Worm (Caenorhabditis elegans) whole organism, late embryonic: ENCODE results near the gene pfas-1.

Experiments
- C38D4.7 ChIP-seq: fragments of 200-800 bp; sonication (Bioruptor generic); optimal IDR thresholded peaks from 2 replicates; lab custom pipeline; 2018; ENCODE audit warnings: mild to moderate bottlenecking, missing genetic modification characterization, moderate library complexity, missing compliant biosample characterization
- F13H6.1 ChIP-seq: sonication (generic microtip); optimal IDR thresholded peaks from 2 replicates; lab custom pipeline; 2016; ENCODE audit warnings: missing genetic modification characterization, missing compliant biosample characterization
- K02D7.2 ChIP-seq: sonication (generic microtip); optimal IDR thresholded peaks from 2 replicates; lab custom pipeline; 2017; ENCODE audit warnings: mild to moderate bottlenecking, missing genetic modification characterization, missing compliant biosample characterization
- Y22D7AL.16 ChIP-seq: sonication (generic microtip); optimal IDR thresholded peaks from 2 replicates; lab custom pipeline; 2016; ENCODE audit warnings: missing genetic modification characterization, missing compliant biosample characterization
- ahr-1 ChIP-seq: sonication (generic microtip); optimal IDR thresholded peaks from 2 replicates; lab custom pipeline; 2016; ENCODE audit warnings: missing genetic modification characterization, missing compliant biosample characterization
- ceh-18 ChIP-seq: sonication (generic microtip); optimal IDR thresholded peaks from 2 replicates; lab custom pipeline; 2016; ENCODE audit warnings: missing genetic modification characterization, missing compliant biosample characterization
- ceh-24 ChIP-seq: sonication (generic microtip); optimal IDR thresholded peaks from 2 replicates; lab custom pipeline; 2016; ENCODE audit warnings: mild to moderate bottlenecking, missing genetic modification characterization, missing compliant biosample characterization
- ceh-31 ChIP-seq: sonication (generic microtip); optimal IDR thresholded peaks from 2 replicates; lab custom pipeline; 2016; ENCODE audit warnings: missing genetic modification characterization, missing compliant biosample characterization
- ceh-34 ChIP-seq: sonication (generic microtip); optimal IDR thresholded peaks from 2 replicates; lab custom pipeline; 2016; ENCODE audit warnings: mild to moderate bottlenecking, missing genetic modification characterization, missing compliant biosample characterization
- ceh-48 ChIP-seq: sonication (generic microtip); optimal IDR thresholded peaks from 2 replicates; lab custom pipeline; 2016; ENCODE audit warnings: missing genetic modification characterization, inconsistent platforms, missing compliant biosample characterization
- ceh-6 ChIP-seq: fragments of 200-800 bp; sonication (Bioruptor generic); optimal IDR thresholded peaks from 2 replicates; lab custom pipeline; 2018; ENCODE audit warnings: mild to moderate bottlenecking, missing genetic modification characterization, missing compliant biosample characterization
- che-1 ChIP-seq: sonication (generic microtip); optimal IDR thresholded peaks from 2 replicates; lab custom pipeline; 2016; ENCODE audit warnings: mild to moderate bottlenecking, missing genetic modification characterization, missing compliant biosample characterization
- dmd-4 ChIP-seq: sonication (generic microtip); optimal IDR thresholded peaks from 2 replicates; lab custom pipeline; 2016; ENCODE audit warnings: borderline replicate concordance, missing genetic modification characterization, missing compliant biosample characterization
- elt-2 ChIP-seq: sonication (generic microtip); optimal IDR thresholded peaks from 2 replicates; lab custom pipeline; 2016; ENCODE audit warnings: missing genetic modification reagents, missing genetic modification characterization, missing compliant biosample characterization
- elt-4 ChIP-seq: sonication (generic microtip); optimal IDR thresholded peaks from 2 replicates; lab custom pipeline; 2016; ENCODE audit warnings: missing genetic modification characterization, missing compliant biosample characterization
- ets-4 ChIP-seq: sonication (generic microtip); optimal IDR thresholded peaks from 2 replicates; lab custom pipeline; 2016; ENCODE audit warnings: missing genetic modification characterization, missing compliant biosample characterization
- fax-1 ChIP-seq: sonication (generic microtip); optimal IDR thresholded peaks from 2 replicates; lab custom pipeline; 2016; ENCODE audit warnings: missing genotype, missing genetic modification characterization, missing compliant biosample characterization
- hlh-13 ChIP-seq: fragments of 200-800 bp; sonication (Bioruptor generic); optimal IDR thresholded peaks from 2 replicates; lab custom pipeline; 2018; ENCODE audit warnings: mild to moderate bottlenecking, missing genetic modification characterization, missing compliant biosample characterization
- hlh-15 ChIP-seq: sonication (generic microtip); optimal IDR thresholded peaks from 2 replicates; lab custom pipeline; 2016; ENCODE audit warnings: missing genetic modification characterization, missing compliant biosample characterization
- hlh-30 ChIP-seq: sonication (generic microtip); optimal IDR thresholded peaks from 2 replicates; lab custom pipeline; 2017; ENCODE audit warnings: antibody characterized with exemption, missing genetic modification characterization, missing compliant biosample characterization; ENCODE audit not compliant: insufficient read depth
- hlh-6 ChIP-seq: sonication (generic microtip); optimal IDR thresholded peaks from 2 replicates; lab custom pipeline; 2016; ENCODE audit warnings: missing genotype, missing genetic modification characterization, missing compliant biosample characterization
- lim-6 ChIP-seq: sonication (generic microtip); optimal IDR thresholded peaks from 2 replicates; lab custom pipeline; 2016; ENCODE audit warnings: missing genetic modification characterization, missing compliant biosample characterization
- nfya-1 ChIP-seq: sonication (generic microtip); optimal IDR thresholded peaks from 2 replicates; lab custom pipeline; 2017; ENCODE audit warnings: missing genetic modification characterization, mild to moderate bottlenecking, missing compliant biosample characterization, antibody characterized with exemption, moderate library complexity
- nhr-232 ChIP-seq: sonication (generic microtip); optimal IDR thresholded peaks from 2 replicates; lab custom pipeline; 2016; ENCODE audit warnings: missing genetic modification characterization, missing compliant biosample characterization
- odd-2 ChIP-seq: sonication (generic microtip); optimal IDR thresholded peaks from 2 replicates; lab custom pipeline; 2017; ENCODE audit warnings: antibody characterized with exemption, mild to moderate bottlenecking, missing genetic modification characterization, missing compliant biosample characterization
- pat-9 ChIP-seq: fragments of 200-800 bp; sonication (Bioruptor generic); optimal IDR thresholded peaks from 2 replicates; lab custom pipeline; 2018; ENCODE audit warnings: mild to moderate bottlenecking, missing genetic modification characterization, moderate library complexity, missing compliant biosample characterization
- pax-1 ChIP-seq: fragments of 150-350 bp; optimal IDR thresholded peaks from 2 replicates; lab custom pipeline; 2014; ENCODE audit warnings: missing biosample characterization, missing genetic modification characterization
- pqm-1 ChIP-seq: sonication (generic microtip); optimal IDR thresholded peaks from 2 replicates; lab custom pipeline; 2016; ENCODE audit warnings: missing genetic modification characterization, missing compliant biosample characterization
- pros-1 ChIP-seq: fragments of 150-350 bp; optimal IDR thresholded peaks from 2 replicates; lab custom pipeline; 2014; ENCODE audit warnings: missing biosample characterization, missing genetic modification reagents, missing genetic modification characterization
- ref-2 ChIP-seq: sonication (generic microtip); optimal IDR thresholded peaks from 2 replicates; lab custom pipeline; 2016; ENCODE audit warnings: missing genetic modification characterization, missing compliant biosample characterization
- syd-9 ChIP-seq: sonication (generic microtip); optimal IDR thresholded peaks from 2 replicates; lab custom pipeline; 2016; ENCODE audit warnings: mild to moderate bottlenecking, missing genetic modification characterization, moderate library complexity, missing compliant biosample characterization
- unc-3 ChIP-seq, 2 experiments: fragments of 200-800 bp in 1 of 2; sonication (Bioruptor generic) in 1 of 2; sonication (generic microtip) in 1 of 2; conservative IDR thresholded peaks in 1 of 2; optimal IDR thresholded peaks in 1 of 2; 2 replicates each; pipeline versions ENCODE4 v1.3.6 to Lab custom; 2016 to 2022; ENCODE audit warnings: missing compliant biosample characterization in 2 of 2, missing genetic modification characterization in 2 of 2, missing genetic modification reagents in 1 of 2
- unc-42 ChIP-seq: sonication (generic microtip); optimal IDR thresholded peaks from 2 replicates; lab custom pipeline; 2016; ENCODE audit warnings: missing genotype, missing genetic modification characterization, missing compliant biosample characterization
- unc-55 ChIP-seq: sonication (generic microtip); optimal IDR thresholded peaks from 2 replicates; lab custom pipeline; 2017; ENCODE audit warnings: missing biosample characterization, missing genetic modification reagents, missing genetic modification characterization

Gene pfas-1

ce11 chrIII:4659426-4659825 is 16.3 kb upstream of the pfas-1 start:
- TF ChIP-seq pax-1 (tag; lab: Kevin White, UChicago): no peak
- no peak for TF ChIP-seq C38D4.7 (GFP tag; lab: Kevin White, UChicago)
- TF ChIP-seq lim-6 (tag; lab: Kevin White, UChicago): no peak
- TF ChIP-seq K02D7.2 (tag; lab: Kevin White, UChicago): no peak
- no peak for TF ChIP-seq che-1
- TF ChIP-seq F13H6.1: no peak
- TF ChIP-seq pros-1 (tag; lab: Kevin White, UChicago): no peak
- no peak for TF ChIP-seq unc-55 (GFP tag; lab: Kevin White, UChicago)
- TF ChIP-seq ceh-34: no peak
- TF ChIP-seq ceh-31: no peak
- TF ChIP-seq syd-9 (tag; lab: Kevin White, UChicago): no peak
- TF ChIP-seq hlh-15 (tag; lab: Kevin White, UChicago): no peak
- TF ChIP-seq nhr-232 (tag; lab: Kevin White, UChicago): no peak
- no peak for TF ChIP-seq hlh-13
- TF ChIP-seq pqm-1: no peak
- no peak for TF ChIP-seq Y22D7AL.16
- no peak for TF ChIP-seq ceh-18
- no peak for TF ChIP-seq odd-2 (tag; lab: Kevin White, UChicago)

ce11 chrIII:4658384-4658844 is 15.3 kb upstream of the pfas-1 start, which contains the start of gene cdka-1:
Gene cdka-1 (plus strand): TSS chrIII:4658794.
- TF ChIP-seq nhr-232 (tag; lab: Kevin White, UChicago): no peak
- TF ChIP-seq elt-2 (tag; lab: Kevin White, UChicago): no peak
- no peak for TF ChIP-seq hlh-6 (tag; lab: Kevin White, UChicago)
- TF ChIP-seq pat-9 (tag; lab: Kevin White, UChicago): no peak
- no peak for TF ChIP-seq hlh-30 (tag; lab: Kevin White, UChicago)
- no peak for TF ChIP-seq dmd-4 (tag; lab: Kevin White, UChicago)
- no peak for TF ChIP-seq ets-4 (tag; lab: Kevin White, UChicago)
- TF ChIP-seq Y22D7AL.16: no peak
- no peak for TF ChIP-seq unc-55 (GFP tag; lab: Kevin White, UChicago)
- TF ChIP-seq unc-3 (GFP tag; conservative IDR thresholded peaks at IDR 0.05; lab: Robert Waterston, UW): no peak
- TF ChIP-seq unc-3 (tag; optimal IDR thresholded peaks at IDR 0.05; lab: Kevin White, UChicago): no peak
- TF ChIP-seq elt-4 (tag; lab: Kevin White, UChicago): no peak
- no peak for TF ChIP-seq ceh-48 (tag; lab: Kevin White, UChicago)
- no peak for TF ChIP-seq ref-2
- no peak for TF ChIP-seq ceh-24 (tag; lab: Kevin White, UChicago)
- no peak for TF ChIP-seq fax-1 (tag; lab: Kevin White, UChicago)
- no peak for TF ChIP-seq syd-9 (tag; lab: Kevin White, UChicago)
- TF ChIP-seq nfya-1 (tag; lab: Kevin White, UChicago): no peak
- TF ChIP-seq hlh-15 (tag; lab: Kevin White, UChicago): no peak
- no peak for TF ChIP-seq ahr-1 (tag; lab: Kevin White, UChicago)
- TF ChIP-seq che-1: no peak

- TF ChIP-seq C38D4.7 (GFP tag; lab: Kevin White, UChicago): no peak
- TF ChIP-seq ceh-34: no peak
- TF ChIP-seq unc-42 (tag; lab: Kevin White, UChicago): peak; percentile 56
Observed at ce11 chrIII:4657386-4657785, 14.3 kb upstream of the pfas-1 start.

ce11 chrIII:4656415-4656814 is 13.3 kb upstream of the pfas-1 start:
- TF ChIP-seq lim-6 (tag; lab: Kevin White, UChicago): peak; percentile 9
- TF ChIP-seq ceh-48 (tag; lab: Kevin White, UChicago): peak; percentile 79
- TF ChIP-seq ceh-31: peak; percentile 79
- TF ChIP-seq ceh-6 (GFP tag; lab: Kevin White, UChicago): no peak
- peak; percentile 66 for TF ChIP-seq unc-42 (tag; lab: Kevin White, UChicago)
- peak; percentile 20 for TF ChIP-seq nfya-1 (tag; lab: Kevin White, UChicago)
